Worm (Caenorhabditis elegans) whole organism, late embryonic: ENCODE measurements around the gene shpk-1.

ENCODE experiments used
- C08G9.2 ChIP-seq: sonication (generic microtip); optimal IDR thresholded peaks from 2 replicates; lab custom pipeline; 2016; ENCODE audit warnings: mild to moderate bottlenecking, missing genetic modification characterization, moderate library complexity, missing compliant biosample characterization
- F13H6.1 ChIP-seq: sonication (generic microtip); optimal IDR thresholded peaks from 2 replicates; lab custom pipeline; 2016; ENCODE audit warnings: missing genetic modification characterization, missing compliant biosample characterization
- K02D7.2 ChIP-seq: sonication (generic microtip); optimal IDR thresholded peaks from 2 replicates; lab custom pipeline; 2017; ENCODE audit warnings: mild to moderate bottlenecking, missing genetic modification characterization, missing compliant biosample characterization
- T23F11.4 ChIP-seq: fragments of 200-800 bp; sonication (Bioruptor generic); optimal IDR thresholded peaks from 2 replicates; lab custom pipeline; 2018; ENCODE audit warnings: mild to moderate bottlenecking, missing genetic modification characterization, missing compliant biosample characterization
- Y22D7AL.16 ChIP-seq: sonication (generic microtip); optimal IDR thresholded peaks from 2 replicates; lab custom pipeline; 2016; ENCODE audit warnings: missing genetic modification characterization, missing compliant biosample characterization
- ceh-14 ChIP-seq: sonication (generic microtip); optimal IDR thresholded peaks from 2 replicates; lab custom pipeline; 2016; ENCODE audit warnings: missing genotype, missing genetic modification characterization, missing compliant biosample characterization
- ceh-18 ChIP-seq: sonication (generic microtip); optimal IDR thresholded peaks from 2 replicates; lab custom pipeline; 2016; ENCODE audit warnings: missing genetic modification characterization, missing compliant biosample characterization
- ceh-2 ChIP-seq: sonication (generic microtip); optimal IDR thresholded peaks from 2 replicates; lab custom pipeline; 2016; ENCODE audit warnings: missing genotype, missing genetic modification characterization, missing compliant biosample characterization
- ceh-31 ChIP-seq: sonication (generic microtip); optimal IDR thresholded peaks from 2 replicates; lab custom pipeline; 2016; ENCODE audit warnings: missing genetic modification characterization, missing compliant biosample characterization
- ceh-34 ChIP-seq: sonication (generic microtip); optimal IDR thresholded peaks from 2 replicates; lab custom pipeline; 2016; ENCODE audit warnings: mild to moderate bottlenecking, missing genetic modification characterization, missing compliant biosample characterization
- ceh-45 ChIP-seq: fragments of 200-800 bp; sonication (Bioruptor generic); IDR thresholded peaks from 2 replicates; pipeline ENCODE4 v1.3.6; 2022; ENCODE audit warnings: missing genetic modification reagents, missing genetic modification characterization, missing compliant biosample characterization
- ceh-48 ChIP-seq: sonication (generic microtip); optimal IDR thresholded peaks from 2 replicates; lab custom pipeline; 2016; ENCODE audit warnings: missing genetic modification characterization, inconsistent platforms, missing compliant biosample characterization
- ceh-6 ChIP-seq: fragments of 200-800 bp; sonication (Bioruptor generic); optimal IDR thresholded peaks from 2 replicates; lab custom pipeline; 2018; ENCODE audit warnings: mild to moderate bottlenecking, missing genetic modification characterization, missing compliant biosample characterization
- che-1 ChIP-seq: sonication (generic microtip); optimal IDR thresholded peaks from 2 replicates; lab custom pipeline; 2016; ENCODE audit warnings: mild to moderate bottlenecking, missing genetic modification characterization, missing compliant biosample characterization
- elt-2 ChIP-seq: sonication (generic microtip); optimal IDR thresholded peaks from 2 replicates; lab custom pipeline; 2016; ENCODE audit warnings: missing genetic modification reagents, missing genetic modification characterization, missing compliant biosample characterization
- elt-4 ChIP-seq: sonication (generic microtip); optimal IDR thresholded peaks from 2 replicates; lab custom pipeline; 2016; ENCODE audit warnings: missing genetic modification characterization, missing compliant biosample characterization
- ets-4 ChIP-seq: sonication (generic microtip); optimal IDR thresholded peaks from 2 replicates; lab custom pipeline; 2016; ENCODE audit warnings: missing genetic modification characterization, missing compliant biosample characterization
- fax-1 ChIP-seq: sonication (generic microtip); optimal IDR thresholded peaks from 2 replicates; lab custom pipeline; 2016; ENCODE audit warnings: missing genotype, missing genetic modification characterization, missing compliant biosample characterization
- gmeb-2 ChIP-seq: sonication (generic microtip); optimal IDR thresholded peaks from 2 replicates; lab custom pipeline; 2016; ENCODE audit warnings: missing genetic modification characterization, inconsistent platforms, missing compliant biosample characterization
- hlh-15 ChIP-seq: sonication (generic microtip); optimal IDR thresholded peaks from 2 replicates; lab custom pipeline; 2016; ENCODE audit warnings: missing genetic modification characterization, missing compliant biosample characterization
- hlh-6 ChIP-seq: sonication (generic microtip); optimal IDR thresholded peaks from 2 replicates; lab custom pipeline; 2016; ENCODE audit warnings: missing genotype, missing genetic modification characterization, missing compliant biosample characterization
- hlh-8 ChIP-seq: sonication (generic microtip); optimal IDR thresholded peaks from 2 replicates; lab custom pipeline; 2016; ENCODE audit warnings: missing genotype, missing genetic modification characterization, missing compliant biosample characterization
- lin-11 ChIP-seq: fragments of 200-800 bp; sonication (Bioruptor generic); optimal IDR thresholded peaks from 2 replicates; lab custom pipeline; 2018; ENCODE audit warnings: mild to moderate bottlenecking, missing genetic modification characterization, missing compliant biosample characterization
- mec-3 ChIP-seq: sonication (generic microtip); optimal IDR thresholded peaks from 2 replicates; lab custom pipeline; 2016; ENCODE audit warnings: borderline replicate concordance, missing genetic modification characterization, missing compliant biosample characterization
- nfya-1 ChIP-seq: sonication (generic microtip); optimal IDR thresholded peaks from 2 replicates; lab custom pipeline; 2017; ENCODE audit warnings: missing genetic modification characterization, mild to moderate bottlenecking, missing compliant biosample characterization, antibody characterized with exemption, moderate library complexity
- nhr-11 ChIP-seq: fragments of 150-350 bp; optimal IDR thresholded peaks from 2 replicates; lab custom pipeline; 2014; ENCODE audit warnings: missing biosample characterization, missing genetic modification characterization
- npax-4 ChIP-seq: sonication (generic microtip); optimal IDR thresholded peaks from 2 replicates; lab custom pipeline; 2016; ENCODE audit warnings: missing genetic modification characterization, missing compliant biosample characterization
- pat-9 ChIP-seq: fragments of 200-800 bp; sonication (Bioruptor generic); optimal IDR thresholded peaks from 2 replicates; lab custom pipeline; 2018; ENCODE audit warnings: mild to moderate bottlenecking, missing genetic modification characterization, moderate library complexity, missing compliant biosample characterization
- pax-1 ChIP-seq: fragments of 150-350 bp; optimal IDR thresholded peaks from 2 replicates; lab custom pipeline; 2014; ENCODE audit warnings: missing biosample characterization, missing genetic modification characterization
- pha-2 ChIP-seq: sonication (generic microtip); optimal IDR thresholded peaks from 2 replicates; lab custom pipeline; 2017; ENCODE audit warnings: mild to moderate bottlenecking, missing genetic modification characterization, missing compliant biosample characterization
- pha-4 ChIP-seq: fragments of 150-350 bp; optimal IDR thresholded peaks from 2 replicates; lab custom pipeline; 2018; ENCODE audit warnings: missing biosample characterization, missing genetic modification reagents, missing genetic modification characterization
- pros-1 ChIP-seq: fragments of 150-350 bp; optimal IDR thresholded peaks from 2 replicates; lab custom pipeline; 2014; ENCODE audit warnings: missing biosample characterization, missing genetic modification reagents, missing genetic modification characterization
- rnt-1 ChIP-seq: sonication (generic microtip); optimal IDR thresholded peaks from 2 replicates; lab custom pipeline; 2016; ENCODE audit warnings: missing genetic modification characterization, missing compliant biosample characterization
- sdc-2 ChIP-seq: sonication (generic microtip); optimal IDR thresholded peaks from 2 replicates; lab custom pipeline; 2016; ENCODE audit warnings: missing genotype, missing genetic modification characterization, missing compliant biosample characterization
- syd-9 ChIP-seq: sonication (generic microtip); optimal IDR thresholded peaks from 2 replicates; lab custom pipeline; 2016; ENCODE audit warnings: mild to moderate bottlenecking, missing genetic modification characterization, moderate library complexity, missing compliant biosample characterization
- tbx-2 ChIP-seq: sonication (generic microtip); optimal IDR thresholded peaks from 2 replicates; lab custom pipeline; 2016; ENCODE audit warnings: missing genetic modification characterization, missing compliant biosample characterization
- unc-42 ChIP-seq: sonication (generic microtip); optimal IDR thresholded peaks from 2 replicates; lab custom pipeline; 2016; ENCODE audit warnings: missing genotype, missing genetic modification characterization, missing compliant biosample characterization
- unc-55 ChIP-seq: sonication (generic microtip); optimal IDR thresholded peaks from 2 replicates; lab custom pipeline; 2017; ENCODE audit warnings: missing biosample characterization, missing genetic modification reagents, missing genetic modification characterization
- unc-86 ChIP-seq: sonication (generic microtip); optimal IDR thresholded peaks from 2 replicates; lab custom pipeline; 2016; ENCODE audit warnings: missing genetic modification characterization, missing compliant biosample characterization

The shpk-1 gene

DNA sequence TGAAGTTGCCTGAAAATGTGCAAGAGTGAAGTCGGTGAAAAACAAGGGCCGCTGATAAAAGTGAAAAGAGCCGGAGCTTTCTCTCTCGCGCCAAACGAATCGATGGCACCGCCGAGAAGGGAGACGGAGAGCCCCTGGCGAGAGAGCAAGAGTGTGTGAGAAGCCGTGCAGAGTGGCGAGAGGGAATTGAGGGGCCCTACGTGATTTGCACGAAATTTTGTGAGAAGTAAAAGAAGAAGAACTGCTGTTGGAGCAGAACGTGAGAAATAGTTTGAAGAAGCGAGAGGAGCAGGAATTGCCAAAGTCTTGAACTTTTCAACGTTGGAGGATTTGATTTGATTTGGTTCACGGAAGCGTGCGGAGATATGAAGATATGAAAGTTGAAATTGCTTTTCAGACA is 42.9 kb upstream of the shpk-1 start, which contains the start of gene aldo-1:
Gene aldo-1, minus strand, starts transcription at position 9 of the 400 bp plus-strand sequence.
- TF ChIP-seq mec-3 (peak; percentile 48), ceh-48 (no peak), nfya-1 (tag; lab: Kevin White, UChicago) (peak; percentile 51), ceh-34 (peak; percentile 38), ceh-31 (tag; lab: Kevin White, UChicago) (peak; percentile 54), elt-4 (tag; lab: Kevin White, UChicago) (no peak), ceh-2 (tag; lab: Kevin White, UChicago) (no peak), ceh-6 (GFP tag; lab: Kevin White, UChicago) (no peak), hlh-6 (peak; percentile 24), ceh-45 (GFP tag; lab: Robert Waterston, UW) (no peak), unc-42 (peak; percentile 88), pha-4 (tag; lab: Kevin White, UChicago) (no peak), ceh-18 (tag; lab: Kevin White, UChicago) (peak; percentile 58), Y22D7AL.16 (tag; lab: Kevin White, UChicago) (no peak), syd-9 (tag; lab: Kevin White, UChicago) (peak; percentile 62)

DNA sequence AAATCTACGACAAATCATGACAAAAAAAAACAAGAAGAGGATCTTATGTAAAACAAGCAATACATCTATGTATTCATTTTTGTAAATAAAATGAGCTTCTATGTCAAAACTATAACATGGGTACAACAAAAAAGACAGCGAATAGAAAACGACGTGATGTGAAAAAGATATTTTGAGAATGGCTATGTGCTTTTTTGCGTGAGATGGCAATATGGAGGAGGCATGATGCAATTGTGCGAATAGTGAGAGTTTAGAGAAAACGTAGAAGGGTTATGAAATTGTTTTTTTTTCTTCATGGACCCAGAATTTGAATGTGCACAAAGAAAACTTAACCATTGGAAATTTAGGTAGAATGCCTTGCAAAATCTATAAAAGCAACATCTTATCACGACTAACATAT is 41.8 kb upstream of the shpk-1 start:
- TF ChIP-seq unc-42 (peak; percentile 42), unc-86 (tag; lab: Kevin White, UChicago) (no peak)

DNA sequence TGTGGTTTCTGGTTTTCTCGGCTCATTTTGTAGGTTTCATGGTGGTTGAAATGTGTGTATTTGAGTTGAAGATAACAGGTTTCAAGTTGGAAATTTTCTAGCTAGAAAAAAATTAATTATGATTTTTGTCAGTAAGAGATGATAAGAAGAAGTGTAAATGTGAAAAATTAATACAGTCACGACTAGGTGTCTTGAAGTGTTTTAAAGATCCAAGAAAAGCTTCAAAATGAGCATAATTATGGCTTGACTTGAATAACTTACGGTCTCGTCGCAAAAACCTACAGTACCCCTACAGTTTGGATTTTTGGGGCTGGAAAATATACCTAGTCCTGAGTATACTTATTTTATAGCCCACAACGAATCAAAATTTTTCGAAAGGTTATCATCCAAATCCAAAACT is 37.5 kb upstream of the shpk-1 start, which contains the start of gene exc-12:
Gene exc-12, minus strand, starts transcription at position 101 of the 400 bp plus-strand sequence.
- no peak for TF ChIP-seq unc-42
- TF ChIP-seq che-1 (tag; lab: Kevin White, UChicago), result no peak
- no peak for TF ChIP-seq nhr-11
- TF ChIP-seq pat-9 (tag; lab: Kevin White, UChicago), result no peak
- TF ChIP-seq fax-1 (tag; lab: Kevin White, UChicago), result no peak
- no peak for TF ChIP-seq ets-4
- no peak for TF ChIP-seq F13H6.1 (tag; lab: Kevin White, UChicago)
- TF ChIP-seq ceh-14 (tag; lab: Kevin White, UChicago), result no peak
- no peak for TF ChIP-seq lin-11 (tag; lab: Kevin White, UChicago)
- no peak for TF ChIP-seq hlh-8 (tag; lab: Kevin White, UChicago)
- no peak for TF ChIP-seq K02D7.2

DNA sequence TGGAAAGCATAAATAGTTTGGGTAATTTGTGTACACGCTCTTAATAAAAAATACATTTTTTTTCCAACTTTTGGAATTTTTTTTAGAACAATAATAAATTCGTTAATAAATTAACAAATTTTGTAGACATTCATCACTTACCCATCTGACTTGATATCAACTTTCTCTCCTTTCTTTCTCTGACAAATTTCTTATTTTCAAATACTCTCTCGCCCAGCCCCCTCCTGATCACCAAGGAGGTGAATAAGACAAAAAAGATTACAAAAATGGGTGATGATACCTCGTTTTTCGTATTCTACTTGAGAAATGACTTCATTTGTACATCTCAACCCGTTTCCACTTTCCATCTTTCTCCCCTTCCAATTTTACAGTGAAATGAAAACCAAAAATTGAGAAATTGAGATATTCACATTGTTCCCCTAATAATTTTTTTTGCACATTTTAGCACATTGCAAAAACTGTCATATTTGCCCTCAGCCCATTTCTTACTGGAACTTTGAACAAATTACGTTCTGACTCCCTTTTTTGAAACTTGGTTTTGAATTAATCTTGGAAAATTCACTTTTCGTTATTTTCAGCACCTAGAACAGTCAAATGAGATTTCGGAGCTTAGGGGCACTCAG is 32.1 kb upstream of the shpk-1 start, which contains the start of gene osm-7:
Gene osm-7, plus strand, starts transcription at position 573 of the 623 bp plus-strand sequence.
- no peak for TF ChIP-seq lin-11 (tag; lab: Kevin White, UChicago)
- TF ChIP-seq npax-4, result no peak
- no peak for TF ChIP-seq gmeb-2
- no peak for TF ChIP-seq ceh-14 (tag; lab: Kevin White, UChicago)
- no peak for TF ChIP-seq pros-1
- TF ChIP-seq pat-9 (tag; lab: Kevin White, UChicago), result no peak
- TF ChIP-seq pax-1 (tag; lab: Kevin White, UChicago), result no peak
- TF ChIP-seq unc-42, result no peak
- no peak for TF ChIP-seq mec-3
- no peak for TF ChIP-seq T23F11.4 (GFP tag; lab: Kevin White, UChicago)
- TF ChIP-seq elt-2 (tag; lab: Kevin White, UChicago), result no peak
- TF ChIP-seq, all 69 proteins: peak for 0

DNA sequence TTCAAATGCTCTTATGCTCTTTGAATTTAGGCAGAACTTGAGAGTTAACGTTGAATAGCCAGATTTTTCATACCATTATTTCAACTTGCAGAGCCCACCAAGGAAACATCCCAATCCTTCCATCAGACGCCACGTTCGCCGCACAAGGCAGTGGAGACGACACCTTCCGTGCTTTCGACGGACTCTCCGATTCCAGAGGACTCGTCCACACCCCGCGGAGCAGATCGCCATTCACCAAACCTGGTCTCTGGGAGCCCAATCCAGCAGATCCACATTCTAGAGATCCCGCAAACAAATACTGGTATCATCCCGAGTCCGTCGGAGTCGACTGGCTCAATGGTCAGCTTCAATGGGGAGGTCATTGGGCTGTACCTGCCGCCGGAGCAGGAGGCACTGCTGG is 27.7 kb upstream of the shpk-1 start:
- TF ChIP-seq unc-55 (no peak), ceh-18 (tag; lab: Kevin White, UChicago) (no peak), fax-1 (tag; lab: Kevin White, UChicago) (no peak), C08G9.2 (tag; lab: Kevin White, UChicago) (no peak), sdc-2 (tag; lab: Kevin White, UChicago) (no peak), tbx-2 (tag; lab: Kevin White, UChicago) (no peak), syd-9 (tag; lab: Kevin White, UChicago) (no peak), pha-2 (tag; lab: Kevin White, UChicago) (no peak), hlh-15 (tag; lab: Kevin White, UChicago) (no peak), ceh-6 (GFP tag; lab: Kevin White, UChicago) (no peak), pat-9 (tag; lab: Kevin White, UChicago) (no peak), rnt-1 (no peak), ets-4 (no peak), unc-42 (no peak), elt-4 (tag; lab: Kevin White, UChicago) (no peak), T23F11.4 (GFP tag; lab: Kevin White, UChicago) (no peak)
